Fruit fly (Drosophila melanogaster): ENCODE results near the gene CG2218.

DNA sequence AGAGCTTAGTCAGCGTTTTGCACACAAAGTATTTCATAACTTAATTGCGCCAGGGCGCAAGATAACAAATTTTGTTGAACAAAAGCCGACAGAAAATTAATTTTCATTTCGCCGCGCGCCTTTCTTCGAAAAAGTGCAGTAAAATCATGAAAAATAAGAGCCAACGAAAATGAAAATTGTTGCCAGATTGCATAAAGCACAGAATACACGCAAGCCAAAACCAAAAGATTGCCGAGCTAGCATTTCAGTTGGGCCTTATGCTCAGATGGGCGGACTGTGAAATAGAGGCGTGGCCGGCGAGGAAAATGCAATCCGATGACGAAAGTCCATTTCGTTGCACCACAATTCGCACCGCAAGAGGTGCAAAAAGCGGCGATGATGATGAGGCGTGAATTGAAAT lies 42.6 kb upstream of the CG2218 start:
- TF ChIP-seq Hr96 (GFP tag; optimal IDR thresholded peaks at IDR 0.05) (no peak), CG1620 (GFP tag; optimal IDR thresholded peaks at IDR 0.05) (no peak), kay (GFP tag; ENCODE audit: borderline replicate concordance) (no peak), ovo (GFP tag; optimal IDR thresholded peaks at IDR 0.05) (no peak), Clk (GFP tag; optimal IDR thresholded peaks at IDR 0.05) (no peak)
